Worm (Caenorhabditis elegans) whole organism, L3 larva: ENCODE results near the gene lelo-2.

Experiments used
- ZK546.5 ChIP-seq: sonication (generic microtip); optimal IDR thresholded peaks from 2 replicates; lab custom pipeline; 2017; ENCODE audit warnings: missing biosample characterization, missing genetic modification characterization
- ceh-82 ChIP-seq: fragments of 150-350 bp; optimal IDR thresholded peaks from 2 replicates; lab custom pipeline; 2014; ENCODE audit warnings: missing biosample characterization, missing genetic modification characterization
- fkh-10 ChIP-seq: sonication (generic microtip); optimal IDR thresholded peaks from 2 replicates; lab custom pipeline; 2017; ENCODE audit warnings: missing biosample characterization, missing genetic modification reagents, missing genetic modification characterization
- lin-39 ChIP-seq: fragments of 150-350 bp; optimal IDR thresholded peaks from 2 replicates; lab custom pipeline; 2018; ENCODE audit warnings: missing biosample characterization, missing genetic modification reagents, missing genetic modification characterization
- mdl-1 ChIP-seq: fragments of 150-350 bp; optimal IDR thresholded peaks from 2 replicates; lab custom pipeline; 2014; ENCODE audit warnings: missing biosample characterization, missing genetic modification characterization
- pqm-1 ChIP-seq: fragments of 150-350 bp; optimal IDR thresholded peaks from 2 replicates; lab custom pipeline; 2017; ENCODE audit warnings: missing biosample characterization, missing genetic modification characterization, inconsistent platforms
- sea-2 ChIP-seq: fragments of 150-350 bp; sonication (generic microtip); optimal IDR thresholded peaks from 4 replicates; lab custom pipeline; 2014; ENCODE audit warnings: missing biosample characterization, missing genetic modification reagents, missing genetic modification characterization
- skn-1 ChIP-seq: fragments of 150-350 bp; optimal IDR thresholded peaks from 2 replicates; lab custom pipeline; 2014; ENCODE audit warnings: missing biosample characterization, missing genetic modification characterization
- unc-62 ChIP-seq: fragments of 150-350 bp; sonication (generic microtip); optimal IDR thresholded peaks from 4 replicates; lab custom pipeline; 2014; ENCODE audit warnings: missing biosample characterization, missing genetic modification reagents, missing genetic modification characterization

DNA sequence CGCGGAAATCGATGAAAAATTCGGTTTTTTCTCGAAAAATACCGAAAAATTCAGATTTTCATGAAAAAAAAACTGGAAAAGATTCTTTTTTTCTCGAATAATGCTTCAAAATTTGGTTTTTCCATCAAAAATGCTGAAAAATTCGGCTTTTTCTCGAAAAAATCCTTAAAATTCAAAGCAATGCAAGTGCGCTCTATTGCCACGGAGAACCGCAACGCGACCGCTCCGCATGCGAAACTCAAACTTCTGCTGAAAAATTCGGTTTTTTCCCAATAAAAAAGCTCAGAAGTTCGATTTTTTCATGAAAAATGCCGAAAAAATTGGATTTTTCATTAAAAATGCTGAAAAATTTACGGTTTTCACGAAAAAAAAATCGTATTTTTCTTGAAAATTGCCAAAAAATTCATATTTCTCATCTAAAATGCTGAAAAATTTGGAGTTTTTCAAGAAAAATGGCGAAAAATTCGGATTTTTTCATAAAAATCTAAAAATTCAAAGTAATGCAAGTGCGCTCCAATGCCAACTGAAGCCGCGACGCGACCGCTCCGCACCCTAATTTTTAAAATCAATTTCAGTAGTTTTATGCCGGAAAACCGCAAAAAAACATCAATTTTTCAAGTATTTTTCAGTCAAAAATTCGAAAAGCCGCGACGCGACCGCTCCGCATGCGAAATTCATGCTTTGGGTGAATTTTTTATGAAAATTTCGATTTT is 13.7 kb downstream of the lelo-2 start:
- TF ChIP-seq fkh-10 (no peak), ceh-82 (no peak), unc-62 (GFP tag; lab: Kevin White, UChicago) (no peak), mdl-1 (tag; lab: Kevin White, UChicago) (no peak), sea-2 (no peak), pqm-1 (tag; lab: Kevin White, UChicago) (no peak), lin-39 (tag; lab: Kevin White, UChicago) (no peak), skn-1 (tag; lab: Kevin White, UChicago) (no peak), ZK546.5 (tag; lab: Kevin White, UChicago) (no peak)
